Worm (Caenorhabditis elegans) whole organism, L1 larva: ENCODE measurements around the gene kcnl-3.

ENCODE experiments used
- C16A3.4 ChIP-seq: fragments of 150-350 bp; optimal IDR thresholded peaks from 2 replicates; lab custom pipeline; 2014; ENCODE audit warnings: missing biosample characterization, missing genetic modification characterization
- F16B12.6 ChIP-seq: fragments of 150-350 bp; optimal IDR thresholded peaks from 2 replicates; lab custom pipeline; 2014; ENCODE audit warnings: missing biosample characterization, missing genetic modification characterization
- Y116A8C.19 ChIP-seq: sonication (generic microtip); optimal IDR thresholded peaks from 2 replicates; lab custom pipeline; 2016; ENCODE audit warnings: missing compliant biosample characterization, missing genetic modification characterization, borderline replicate concordance
- aha-1 ChIP-seq: fragments of 150-350 bp; optimal IDR thresholded peaks from 2 replicates; lab custom pipeline; 2014; ENCODE audit warnings: missing biosample characterization, missing genetic modification characterization
- alr-1 ChIP-seq: fragments of 200-800 bp; sonication (Bioruptor generic); optimal IDR thresholded peaks from 2 replicates; lab custom pipeline; 2018; ENCODE audit warnings: borderline replicate concordance, mild to moderate bottlenecking, missing genetic modification characterization, missing compliant biosample characterization
- ceh-63 ChIP-seq: fragments of 200-800 bp; sonication (Bioruptor generic); optimal IDR thresholded peaks from 2 replicates; lab custom pipeline; 2018; ENCODE audit warnings: mild to moderate bottlenecking, missing genetic modification characterization, missing compliant biosample characterization
- ceh-82 ChIP-seq, 3 experiments: fragments of 150-350 bp in 1 of 3; sonication (generic microtip) in 2 of 3; optimal IDR thresholded peaks; 2 replicates each; lab custom pipeline; 2014 to 2017; ENCODE audit warnings: missing biosample characterization in 3 of 3, missing genetic modification characterization in 3 of 3
- ces-1 ChIP-seq: fragments of 150-350 bp; optimal IDR thresholded peaks from 2 replicates; lab custom pipeline; 2014; ENCODE audit warnings: missing biosample characterization, missing genetic modification reagents, missing genetic modification characterization
- dsc-1 ChIP-seq: sonication (generic microtip); optimal IDR thresholded peaks from 2 replicates; lab custom pipeline; 2016; ENCODE audit warnings: mild to moderate bottlenecking, missing genetic modification characterization, missing compliant biosample characterization
- efl-3 ChIP-seq: fragments of 200-800 bp; sonication (Bioruptor generic); optimal IDR thresholded peaks from 2 replicates; lab custom pipeline; 2018; ENCODE audit warnings: mild to moderate bottlenecking, missing genetic modification characterization, missing compliant biosample characterization
- egl-13 ChIP-seq: sonication (generic microtip); optimal IDR thresholded peaks from 2 replicates; lab custom pipeline; 2016; ENCODE audit warnings: missing genotype, missing genetic modification reagents, missing genetic modification characterization, missing compliant biosample characterization
- elt-2 ChIP-seq: sonication (generic microtip); optimal IDR thresholded peaks from 2 replicates; lab custom pipeline; 2016; ENCODE audit warnings: missing genetic modification characterization, mild to moderate bottlenecking, inconsistent platforms, missing compliant biosample characterization, missing genetic modification reagents
- elt-3 ChIP-seq, 6 experiments: fragments of 150-350 bp in 1 of 6; sonication (generic microtip); optimal IDR thresholded peaks; 2 replicates each; lab custom pipeline; 2017 to 2018; ENCODE audit warnings: missing biosample characterization in 6 of 6, missing genetic modification characterization in 6 of 6, inconsistent platforms in 1 of 6
- hpl-2 ChIP-seq: fragments of 150-350 bp; optimal IDR thresholded peaks from 2 replicates; lab custom pipeline; 2014; ENCODE audit warnings: missing biosample characterization, missing genetic modification reagents, missing genetic modification characterization
- irx-1 ChIP-seq: sonication (generic microtip); optimal IDR thresholded peaks from 2 replicates; lab custom pipeline; 2016; ENCODE audit warnings: missing genetic modification characterization, missing compliant biosample characterization
- isw-1 ChIP-seq: fragments of 200-800 bp; sonication (Bioruptor generic); IDR thresholded peaks from 2 replicates; pipeline ENCODE4 v1.3.6; 2022; ENCODE audit warnings: missing genetic modification characterization, missing compliant biosample characterization
- lin-14 ChIP-seq: fragments of 200-800 bp; sonication (Bioruptor generic); optimal IDR thresholded peaks from 2 replicates; lab custom pipeline; 2018; ENCODE audit warnings: mild to moderate bottlenecking, missing genetic modification characterization, moderate library complexity, missing compliant biosample characterization
- lin-35 ChIP-seq, 2 experiments: fragments of 150-350 bp; optimal IDR thresholded peaks; 2 replicates each; lab custom pipeline; 2014; ENCODE audit warnings: missing biosample characterization in 2 of 2, missing genetic modification characterization in 2 of 2, missing genetic modification reagents in 2 of 2
- lin-39 ChIP-seq: fragments of 150-350 bp; optimal IDR thresholded peaks from 2 replicates; lab custom pipeline; 2014; ENCODE audit warnings: missing biosample characterization, missing genetic modification reagents, missing genetic modification characterization
- lir-3 ChIP-seq: sonication (generic microtip); optimal IDR thresholded peaks from 2 replicates; lab custom pipeline; 2016; ENCODE audit warnings: mild to moderate bottlenecking, missing genetic modification characterization, moderate library complexity, missing compliant biosample characterization; ENCODE audit not compliant: poor library complexity
- nhr-11 ChIP-seq: fragments of 150-350 bp; optimal IDR thresholded peaks from 2 replicates; lab custom pipeline; 2014; ENCODE audit warnings: missing biosample characterization, missing genetic modification characterization
- nhr-12 ChIP-seq: sonication (generic microtip); optimal IDR thresholded peaks from 2 replicates; lab custom pipeline; 2017; ENCODE audit warnings: missing biosample characterization, missing genetic modification characterization
- nhr-20 ChIP-seq: sonication (generic microtip); optimal IDR thresholded peaks from 2 replicates; lab custom pipeline; 2016; ENCODE audit warnings: mild to moderate bottlenecking, missing genetic modification characterization, missing compliant biosample characterization
- nhr-71 ChIP-seq: sonication (generic microtip); optimal IDR thresholded peaks from 2 replicates; lab custom pipeline; 2016; ENCODE audit warnings: mild to moderate bottlenecking, missing genetic modification characterization, moderate library complexity, missing compliant biosample characterization
- nhr-77 ChIP-seq: fragments of 150-350 bp; optimal IDR thresholded peaks from 2 replicates; lab custom pipeline; 2014; ENCODE audit warnings: missing biosample characterization, missing genetic modification characterization
- nhr-85 ChIP-seq: sonication (generic microtip); peaks from one replicate; lab custom pipeline; 2016; ENCODE audit warnings: missing genetic modification characterization, inconsistent platforms, missing compliant biosample characterization
- pqm-1 ChIP-seq: sonication (generic microtip); optimal IDR thresholded peaks from 3 replicates; lab custom pipeline; 2017; ENCODE audit warnings: missing biosample characterization, missing genetic modification characterization
- rnt-1 ChIP-seq: sonication (generic microtip); optimal IDR thresholded peaks from 2 replicates; lab custom pipeline; 2016; ENCODE audit warnings: mild to moderate bottlenecking, missing genetic modification characterization, moderate library complexity, missing compliant biosample characterization
- skn-1 ChIP-seq: fragments of 150-350 bp; optimal IDR thresholded peaks from 2 replicates; lab custom pipeline; 2014; ENCODE audit warnings: missing biosample characterization, missing genetic modification characterization
- snu-23 ChIP-seq: sonication (generic microtip); optimal IDR thresholded peaks from 2 replicates; lab custom pipeline; 2016; ENCODE audit warnings: missing genetic modification characterization, missing compliant biosample characterization
- sox-4 ChIP-seq: sonication (generic microtip); optimal IDR thresholded peaks from 2 replicates; lab custom pipeline; 2016; ENCODE audit warnings: missing genetic modification characterization, missing compliant biosample characterization
- unc-130 ChIP-seq: fragments of 150-350 bp; optimal IDR thresholded peaks from 2 replicates; lab custom pipeline; 2017; ENCODE audit warnings: missing biosample characterization, missing genetic modification characterization, inconsistent platforms
- unc-62 ChIP-seq: fragments of 150-350 bp; optimal IDR thresholded peaks from 2 replicates; lab custom pipeline; 2014; ENCODE audit warnings: missing biosample characterization, missing genetic modification reagents, missing genetic modification characterization
- unc-86 ChIP-seq: sonication (generic microtip); optimal IDR thresholded peaks from 2 replicates; lab custom pipeline; 2016; ENCODE audit warnings: missing genetic modification characterization, missing compliant biosample characterization
- unc-98 ChIP-seq: fragments of 200-800 bp; sonication (Bioruptor generic); IDR thresholded peaks from 2 replicates; pipeline ENCODE4 v1.3.6; 2022; ENCODE audit warnings: missing genetic modification characterization, missing compliant biosample characterization
- zag-1 ChIP-seq: fragments of 150-350 bp; optimal IDR thresholded peaks from 2 replicates; lab custom pipeline; 2014; ENCODE audit warnings: missing biosample characterization, missing genetic modification characterization
- ztf-11 ChIP-seq, 2 experiments: sonication (generic microtip); optimal IDR thresholded peaks; 2 replicates each; lab custom pipeline; 2016 to 2017; ENCODE audit warnings: missing genetic modification characterization in 2 of 2, missing biosample characterization in 1 of 2, missing compliant biosample characterization in 1 of 2
- ztf-4 ChIP-seq: fragments of 150-350 bp; optimal IDR thresholded peaks from 2 replicates; lab custom pipeline; 2014; ENCODE audit warnings: missing biosample characterization, missing genetic modification characterization

kcnl-3 gene

ce11 chrX:5354022-5354876 is 32.4 kb upstream of the kcnl-3 start, which contains the start of gene pfn-2 (continued):
- TF ChIP-seq isw-1 (GFP tag; lab: Robert Waterston, UW), result no peak
- TF ChIP-seq lin-39 (tag; lab: Kevin White, UChicago), result no peak
- no peak for TF ChIP-seq unc-98 (GFP tag; lab: Robert Waterston, UW)
- TF ChIP-seq nhr-77 (tag; lab: Kevin White, UChicago), result no peak
- TF ChIP-seq zag-1, result no peak
- TF ChIP-seq pqm-1 (tag; lab: Kevin White, UChicago), result no peak
- TF ChIP-seq hpl-2 (GFP tag; lab: Kevin White, UChicago), result no peak
- peak; percentile 15 for TF ChIP-seq egl-13
- TF ChIP-seq efl-3 (GFP tag; lab: Kevin White, UChicago), result no peak
- TF ChIP-seq nhr-12 (tag; lab: Kevin White, UChicago), result no peak
- TF ChIP-seq rnt-1 (tag; lab: Kevin White, UChicago), result peak; percentile 50
- peak; percentile 70 for TF ChIP-seq nhr-85

ce11 chrX:5355253-5355652 is 31.4 kb upstream of the kcnl-3 start:
- TF ChIP-seq ceh-82 (tag; optimal IDR thresholded peaks at IDR 0.05; lab: Kevin White, UChicago) (no peak), snu-23 (GFP tag; lab: Kevin White, UChicago) (peak; percentile 17), C16A3.4 (no peak), lin-35 (GFP tag; optimal IDR thresholded peaks at IDR 0.05; lab: Kevin White, UChicago) (peak in 1 of 2 experiments; percentile 5), ztf-4 (no peak), lin-14 (GFP tag; lab: Kevin White, UChicago) (peak; percentile 10), nhr-71 (tag; lab: Kevin White, UChicago) (peak; percentile 3), efl-3 (GFP tag; lab: Kevin White, UChicago) (no peak), ztf-11 (tag; optimal IDR thresholded peaks at IDR 0.05; lab: Kevin White, UChicago) (no peak), nhr-20 (tag; lab: Kevin White, UChicago) (no peak), irx-1 (tag; lab: Kevin White, UChicago) (no peak), F16B12.6 (tag; lab: Kevin White, UChicago) (no peak), skn-1 (tag; lab: Kevin White, UChicago) (peak; percentile 52), aha-1 (no peak), unc-86 (tag; lab: Kevin White, UChicago) (no peak)
- TF ChIP-seq, all 84 proteins: peak for 5

- TF ChIP-seq dsc-1 (tag; lab: Kevin White, UChicago) (no peak), lin-14 (GFP tag; lab: Kevin White, UChicago) (peak; percentile 8), unc-62 (no peak)
These were observed 26.0 kb upstream of the kcnl-3 start for ce11 chrX:5360682-5361081.

ce11 chrX:5364222-5364621 is 22.4 kb upstream of the kcnl-3 start, which contains the start of gene chtl-1:
Gene chtl-1 (minus strand): TSS chrX:5364322.
- TF ChIP-seq unc-130 (no peak), ceh-63 (GFP tag; lab: Kevin White, UChicago) (no peak), elt-3 (tag; optimal IDR thresholded peaks at IDR 0.05; lab: Kevin White, UChicago) (no peak), sox-4 (tag; lab: Kevin White, UChicago) (no peak), ces-1 (GFP tag; lab: Kevin White, UChicago) (no peak), lir-3 (tag; lab: Kevin White, UChicago) (no peak), F16B12.6 (tag; lab: Kevin White, UChicago) (no peak), nhr-11 (tag; lab: Kevin White, UChicago) (no peak), alr-1 (tag; lab: Kevin White, UChicago) (no peak), elt-2 (no peak), Y116A8C.19 (tag; lab: Kevin White, UChicago) (no peak)
